Worm (Caenorhabditis elegans) whole organism, L4 larva: ENCODE data around the gene ipla-6.

Experiments
- F37D6.2 ChIP-seq: sonication (generic microtip); optimal IDR thresholded peaks from 2 replicates; lab custom pipeline; 2016; ENCODE audit warnings: mild to moderate bottlenecking, missing genetic modification characterization, missing compliant biosample characterization
- R02D3.7 ChIP-seq: fragments of 150-350 bp; sonication (generic microtip); optimal IDR thresholded peaks from 3 replicates; lab custom pipeline; 2014; ENCODE audit warnings: missing biosample characterization, missing genetic modification characterization
- T26A8.4 ChIP-seq: fragments of 200-800 bp; sonication (Bioruptor generic); IDR thresholded peaks from 2 replicates; pipeline ENCODE4 v1.3.6; 2022; ENCODE audit warnings: missing genetic modification characterization, missing compliant biosample characterization
- Y105C5A.15 ChIP-seq: fragments of 200-800 bp; sonication (Bioruptor generic); IDR thresholded peaks from 2 replicates; pipeline ENCODE4 v1.3.6; 2022; ENCODE audit warnings: missing genetic modification characterization, missing compliant biosample characterization
- Y5F2A.4 ChIP-seq: fragments of 200-800 bp; sonication (Bioruptor generic); optimal IDR thresholded peaks from 2 replicates; lab custom pipeline; 2018; ENCODE audit warnings: mild to moderate bottlenecking, missing genetic modification characterization, missing compliant biosample characterization
- aha-1 ChIP-seq: fragments of 150-350 bp; peaks from one replicate; lab custom pipeline; 2014; ENCODE audit warnings: missing biosample characterization, missing genetic modification characterization
- ceh-28 ChIP-seq: fragments of 150-350 bp; optimal IDR thresholded peaks from 2 replicates; lab custom pipeline; 2014; ENCODE audit warnings: missing biosample characterization, missing genetic modification reagents, missing genetic modification characterization
- ceh-32 ChIP-seq: sonication (generic microtip); optimal IDR thresholded peaks from 2 replicates; lab custom pipeline; 2016; ENCODE audit warnings: mild to moderate bottlenecking, missing genetic modification characterization, missing compliant biosample characterization; ENCODE audit not compliant: poor library complexity
- ceh-82 ChIP-seq: sonication (generic microtip); optimal IDR thresholded peaks from 2 replicates; lab custom pipeline; 2017; ENCODE audit warnings: missing biosample characterization, missing genetic modification characterization
- ces-1 ChIP-seq: fragments of 150-350 bp; sonication (generic microtip); optimal IDR thresholded peaks from 4 replicates; lab custom pipeline; 2014; ENCODE audit warnings: missing biosample characterization, missing genetic modification reagents, missing genetic modification characterization
- cey-2 ChIP-seq: sonication (generic microtip); optimal IDR thresholded peaks from 3 replicates; lab custom pipeline; 2017; ENCODE audit warnings: missing genetic modification characterization, mild to moderate bottlenecking, missing compliant biosample characterization, antibody characterized with exemption, borderline replicate concordance; ENCODE audit not compliant: insufficient read depth
- daf-12 ChIP-seq: fragments of 150-350 bp; optimal IDR thresholded peaks from 2 replicates; lab custom pipeline; 2014; ENCODE audit warnings: missing biosample characterization, missing genetic modification reagents, missing genetic modification characterization
- daf-16 ChIP-seq, 3 experiments: sonication (generic microtip); optimal IDR thresholded peaks; 2 replicates each; lab custom pipeline; 2016 to 2017; ENCODE audit warnings: missing genetic modification characterization in 3 of 3, missing genetic modification reagents in 3 of 3, mild to moderate bottlenecking in 2 of 3, missing compliant biosample characterization in 2 of 3, missing biosample characterization in 1 of 3, moderate library complexity in 1 of 3
- daf-8 ChIP-seq: fragments of 200-800 bp; sonication (Bioruptor generic); IDR thresholded peaks from 2 replicates; pipeline ENCODE4 v1.3.6; 2022; ENCODE audit warnings: missing genetic modification characterization, missing compliant biosample characterization
- dmd-8 ChIP-seq: fragments of 200-800 bp; sonication (Bioruptor generic); IDR thresholded peaks from 2 replicates; pipeline ENCODE4 v1.3.6; 2022; ENCODE audit warnings: missing genetic modification characterization, missing compliant biosample characterization
- dmd-9 ChIP-seq: fragments of 200-800 bp; sonication (Bioruptor generic); IDR thresholded peaks from 2 replicates; pipeline ENCODE4 v1.3.6; 2022; ENCODE audit warnings: missing genetic modification reagents, missing genetic modification characterization, missing compliant biosample characterization
- egl-27 ChIP-seq: sonication (generic microtip); optimal IDR thresholded peaks from 3 replicates; lab custom pipeline; 2017; ENCODE audit warnings: missing biosample characterization, missing genetic modification reagents, missing genetic modification characterization
- fkh-10 ChIP-seq: fragments of 150-350 bp; optimal IDR thresholded peaks from 2 replicates; lab custom pipeline; 2014; ENCODE audit warnings: missing biosample characterization, missing genetic modification reagents, missing genetic modification characterization
- fos-1 ChIP-seq: fragments of 150-350 bp; optimal IDR thresholded peaks from 2 replicates; lab custom pipeline; 2014; ENCODE audit warnings: missing biosample characterization, missing genetic modification characterization
- hif-1 ChIP-seq, 2 experiments: sonication (generic microtip); optimal IDR thresholded peaks; 2 replicates each; lab custom pipeline; 2016 to 2017; ENCODE audit warnings: missing compliant biosample characterization in 2 of 2, missing genetic modification characterization in 2 of 2, missing genetic modification reagents in 2 of 2, missing genotype in 2 of 2, mild to moderate bottlenecking in 1 of 2
- hlh-30 ChIP-seq: sonication (generic microtip); optimal IDR thresholded peaks from 2 replicates; lab custom pipeline; 2017; ENCODE audit warnings: antibody characterized with exemption, mild to moderate bottlenecking, missing genetic modification characterization, missing compliant biosample characterization; ENCODE audit not compliant: insufficient read depth
- jun-1 ChIP-seq: fragments of 150-350 bp; optimal IDR thresholded peaks from 2 replicates; lab custom pipeline; 2014; ENCODE audit warnings: missing biosample characterization, missing genetic modification reagents, missing genetic modification characterization
- lim-7 ChIP-seq: fragments of 200-800 bp; sonication (Bioruptor generic); IDR thresholded peaks from 2 replicates; pipeline ENCODE4 v1.3.6; 2022; ENCODE audit warnings: missing genetic modification characterization, missing compliant biosample characterization
- lin-39 ChIP-seq: fragments of 150-350 bp; optimal IDR thresholded peaks from 2 replicates; lab custom pipeline; 2014; ENCODE audit warnings: missing biosample characterization, missing genetic modification reagents, missing genetic modification characterization
- mdl-1 ChIP-seq, 2 experiments: fragments of 150-350 bp in 1 of 2; sonication (generic microtip) in 1 of 2; optimal IDR thresholded peaks; 2 replicates each; lab custom pipeline; 2014 to 2017; ENCODE audit warnings: missing biosample characterization in 2 of 2, missing genetic modification characterization in 2 of 2
- mdt-29 ChIP-seq: fragments of 200-800 bp; sonication (Bioruptor generic); IDR thresholded peaks from 2 replicates; pipeline ENCODE4 v1.3.6; 2022; ENCODE audit warnings: missing genetic modification reagents, missing genetic modification characterization, missing compliant biosample characterization
- mep-1 ChIP-seq: fragments of 150-350 bp; sonication (generic microtip); optimal IDR thresholded peaks from 3 replicates; lab custom pipeline; 2014; ENCODE audit warnings: missing biosample characterization, missing genetic modification characterization
- mes-2 ChIP-seq: sonication (generic microtip); optimal IDR thresholded peaks from 2 replicates; lab custom pipeline; 2016; ENCODE audit warnings: missing genotype, mild to moderate bottlenecking, missing genetic modification characterization, missing compliant biosample characterization; ENCODE audit not compliant: poor library complexity, severe bottlenecking
- nhr-10 ChIP-seq: fragments of 150-350 bp; optimal IDR thresholded peaks from 2 replicates; lab custom pipeline; 2014; ENCODE audit warnings: missing biosample characterization, missing genetic modification characterization
- nhr-111 ChIP-seq: fragments of 200-800 bp; sonication (Bioruptor generic); optimal IDR thresholded peaks from 2 replicates; lab custom pipeline; 2018; ENCODE audit warnings: mild to moderate bottlenecking, missing genetic modification characterization, missing compliant biosample characterization
- nhr-237 ChIP-seq: sonication (generic microtip); optimal IDR thresholded peaks from 2 replicates; lab custom pipeline; 2017; ENCODE audit warnings: missing biosample characterization, missing genetic modification characterization
- nhr-42 ChIP-seq: fragments of 200-800 bp; sonication (Bioruptor generic); IDR thresholded peaks from 2 replicates; pipeline ENCODE4 v1.3.6; 2022; ENCODE audit warnings: missing genetic modification characterization, missing compliant biosample characterization
- nhr-48 ChIP-seq: sonication (generic microtip); optimal IDR thresholded peaks from 2 replicates; lab custom pipeline; 2016; ENCODE audit warnings: mild to moderate bottlenecking, missing genetic modification characterization, missing compliant biosample characterization
- nhr-6 ChIP-seq: fragments of 150-350 bp; optimal IDR thresholded peaks from 2 replicates; lab custom pipeline; 2014; ENCODE audit warnings: missing biosample characterization, missing genetic modification characterization
- nhr-77 ChIP-seq: fragments of 150-350 bp; optimal IDR thresholded peaks from 2 replicates; lab custom pipeline; 2014; ENCODE audit warnings: missing biosample characterization, missing genetic modification characterization
- php-3 ChIP-seq: fragments of 200-800 bp; sonication (Bioruptor generic); IDR thresholded peaks from 2 replicates; pipeline ENCODE4 v1.3.6; 2022; ENCODE audit warnings: missing genetic modification reagents, missing genetic modification characterization, missing compliant biosample characterization
- rbr-2 ChIP-seq: sonication (generic microtip); optimal IDR thresholded peaks from 2 replicates; lab custom pipeline; 2016; ENCODE audit warnings: missing genotype, missing genetic modification characterization, missing compliant biosample characterization
- set-16 ChIP-seq: fragments of 200-800 bp; sonication (Bioruptor generic); IDR thresholded peaks from 2 replicates; pipeline ENCODE4 v1.3.6; 2022; ENCODE audit warnings: missing genetic modification reagents, missing genetic modification characterization, missing compliant biosample characterization
- spr-1 ChIP-seq: sonication (generic microtip); optimal IDR thresholded peaks from 2 replicates; lab custom pipeline; 2016; ENCODE audit warnings: mild to moderate bottlenecking, missing genetic modification characterization, missing compliant biosample characterization
- vab-7 ChIP-seq: fragments of 200-800 bp; sonication (Bioruptor generic); IDR thresholded peaks from 2 replicates; pipeline ENCODE4 v1.3.6; 2022; ENCODE audit warnings: missing genetic modification reagents, missing genetic modification characterization, missing compliant biosample characterization
- zfp-3 ChIP-seq: fragments of 200-800 bp; sonication (Bioruptor generic); conservative IDR thresholded peaks from 2 replicates; pipeline ENCODE4 v1.3.6; 2022; ENCODE audit warnings: missing genetic modification reagents, missing genetic modification characterization, missing compliant biosample characterization
- zip-2 ChIP-seq: fragments of 150-350 bp; optimal IDR thresholded peaks from 2 replicates; lab custom pipeline; 2014; ENCODE audit warnings: missing biosample characterization, missing genetic modification characterization

Gene ipla-6

ce11 chrIV:6369489-6369888, 32.0 kb downstream of the ipla-6 start (continued):
- TF ChIP-seq jun-1 (tag; lab: Kevin White, UChicago) (no peak), mdt-29 (GFP tag; lab: Robert Waterston, UW) (no peak), rbr-2 (tag; lab: Kevin White, UChicago) (no peak), nhr-6 (tag; lab: Kevin White, UChicago) (no peak), nhr-10 (tag; lab: Kevin White, UChicago) (no peak), T26A8.4 (GFP tag; lab: Robert Waterston, UW) (no peak), dmd-9 (no peak)
- TF ChIP-seq, all 104 proteins: peak for 7

ce11 chrIV:6372267-6372666, 34.8 kb downstream of the ipla-6 start:
- TF ChIP-seq aha-1 (tag; lab: Kevin White, UChicago) (peak; percentile 90), lin-39 (tag; lab: Kevin White, UChicago) (no peak)

DNA sequence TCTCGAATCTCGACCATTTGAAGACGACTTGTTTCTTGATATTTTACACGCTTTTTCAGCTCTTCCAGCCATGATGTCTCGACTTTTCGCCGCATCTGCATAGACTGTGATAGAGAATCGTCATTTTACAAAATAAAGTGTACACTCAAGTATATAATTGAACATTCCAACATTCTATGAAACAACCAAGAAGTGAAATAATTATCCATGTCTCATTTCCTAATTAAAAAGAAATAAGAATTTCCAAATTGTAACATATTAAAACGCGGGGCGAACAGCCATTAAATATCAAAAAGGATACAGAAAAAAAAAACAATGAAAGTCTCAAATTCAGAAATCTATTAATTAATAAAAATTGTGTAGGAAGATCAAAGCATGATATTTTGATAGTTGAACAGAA, 35.5 kb downstream of the ipla-6 start, which contains the start of gene smg-3:
TSS of gene smg-3 (minus strand) at position 101 of the 400 bp plus-strand sequence.
- TF ChIP-seq lin-39 (tag; lab: Kevin White, UChicago) (no peak), nhr-77 (tag; lab: Kevin White, UChicago) (no peak), ceh-82 (tag; lab: Kevin White, UChicago) (no peak), daf-12 (no peak), php-3 (GFP tag; lab: Robert Waterston, UW) (no peak), ces-1 (GFP tag; lab: Kevin White, UChicago) (no peak), egl-27 (tag; lab: Kevin White, UChicago) (no peak), vab-7 (GFP tag; lab: Robert Waterston, UW) (no peak), Y5F2A.4 (GFP tag; lab: Kevin White, UChicago) (no peak), zfp-3 (GFP tag; lab: Robert Waterston, UW) (no peak)

ce11 chrIV:6373721-6374120, 36.3 kb downstream of the ipla-6 start:
- no peak for TF ChIP-seq zip-2 (tag; lab: Kevin White, UChicago)
- no peak for TF ChIP-seq mep-1 (tag; lab: Kevin White, UChicago)
- TF ChIP-seq set-16 (GFP tag; lab: Robert Waterston, UW): peak; percentile 52
- TF ChIP-seq vab-7 (GFP tag; lab: Robert Waterston, UW): 0 out of 2 replicates have a peak, but pooled peaks have one; percentile 5
- TF ChIP-seq daf-16 (GFP tag; optimal IDR thresholded peaks at IDR 0.05; lab: Kevin White, UChicago): no peak
- no peak for TF ChIP-seq daf-16 (tag; optimal IDR thresholded peaks at IDR 0.05; lab: Kevin White, UChicago)
- TF ChIP-seq dmd-8: 0 out of 2 replicates have a peak, but pooled peaks have one; percentile 37
- no peak for TF ChIP-seq ceh-32 (tag; lab: Kevin White, UChicago)

- TF ChIP-seq hlh-30 (tag; lab: Kevin White, UChicago) (peak; percentile 28), hif-1 (tag; optimal IDR thresholded peaks at IDR 0.05; lab: Kevin White, UChicago) (no peak), R02D3.7 (tag; lab: Kevin White, UChicago) (no peak), mes-2 (tag; lab: Kevin White, UChicago) (peak; percentile 81), fkh-10 (GFP tag; lab: Kevin White, UChicago) (peak; percentile 54), F37D6.2 (no peak), mdl-1 (tag; optimal IDR thresholded peaks at IDR 0.05; lab: Kevin White, UChicago) (no peak), spr-1 (tag; lab: Kevin White, UChicago) (no peak), lim-7 (no peak), ceh-28 (tag; lab: Kevin White, UChicago) (no peak), cey-2 (tag; lab: Kevin White, UChicago) (no peak), daf-8 (GFP tag; lab: Robert Waterston, UW) (no peak), php-3 (GFP tag; lab: Robert Waterston, UW) (no peak), nhr-48 (tag; lab: Kevin White, UChicago) (peak; percentile 31), rbr-2 (tag; lab: Kevin White, UChicago) (peak; percentile 70), nhr-42 (no peak), dmd-9 (no peak), fos-1 (no peak), mdt-29 (GFP tag; lab: Robert Waterston, UW) (no peak), Y105C5A.15 (GFP tag; lab: Robert Waterston, UW) (no peak), nhr-77 (tag; lab: Kevin White, UChicago) (peak; percentile 51), nhr-237 (tag; lab: Kevin White, UChicago) (no peak), nhr-111 (GFP tag; lab: Kevin White, UChicago) (no peak)
These were observed 39.1 kb downstream of the ipla-6 start, which contains the start of the genes hrpf-2 and bli-6 for ce11 chrIV:6376473-6377115. Gene hrpf-2 (minus strand): TSS chrIV:6376523. Gene bli-6 (plus strand): TSS chrIV:6377065.
